Fruit fly (Drosophila melanogaster): Measurements from ENCODE around the gene Tango14.

DNA sequence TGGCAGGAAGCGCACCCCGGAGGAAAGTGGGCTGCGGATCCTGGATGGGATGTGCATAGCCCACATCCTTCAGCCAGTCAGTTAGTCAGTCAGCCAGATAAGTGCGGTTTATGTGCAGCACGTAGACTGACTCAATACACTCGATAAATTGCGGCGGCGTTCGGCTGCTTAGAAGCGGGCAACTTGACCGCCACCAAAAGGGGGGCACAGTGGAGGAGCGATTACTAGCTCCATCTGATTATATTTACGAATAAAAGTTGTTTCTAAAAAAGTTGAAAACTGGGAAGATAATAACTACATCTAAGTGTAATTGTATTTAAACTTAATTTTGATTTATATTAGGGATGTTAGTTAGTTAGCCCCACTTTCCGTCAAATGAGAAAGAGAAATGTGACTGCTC is 44.0 kb downstream of the Tango14 start:
- TF ChIP-seq usp (GFP tag; optimal IDR thresholded peaks at IDR 0.05) (no peak), ey (GFP tag; optimal IDR thresholded peaks at IDR 0.05) (no peak), h (GFP tag; optimal IDR thresholded peaks at IDR 0.05) (no peak)

Data from whole organism, wandering third instar larva.